Fruit fly (Drosophila melanogaster) S2 (cell line): Measurements from ENCODE around the gene GstD10.

Experiments
- CG8478 ChIP-seq: fragments of >200 bp; optimal IDR thresholded peaks from 2 replicates; lab custom pipeline; 2018
- CTCF ChIP-seq, 2 experiments: fragments of >200 bp; optimal IDR thresholded peaks; 2 replicates each; lab custom pipeline; 2018

The GstD10 gene

DNA sequence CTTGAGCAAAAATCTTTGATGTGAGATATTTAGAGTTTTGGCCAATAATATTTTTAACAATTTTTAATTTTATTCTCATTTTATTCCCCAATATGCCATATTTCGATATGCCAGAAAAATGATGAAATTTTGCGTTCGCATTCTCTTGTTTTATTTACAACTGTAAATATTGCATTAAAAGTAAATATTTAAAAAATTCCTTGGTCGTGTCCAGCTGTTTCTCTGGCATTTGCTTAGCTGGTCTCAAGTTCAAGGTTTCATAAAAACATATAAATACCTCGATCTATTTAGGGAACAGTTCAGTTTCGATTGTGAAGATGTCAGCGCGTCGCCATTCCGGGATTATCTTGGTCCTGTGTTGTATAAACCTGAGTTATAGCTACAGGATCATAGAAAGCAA is 24.2 kb downstream of the GstD10 start, which contains the start of gene Sgsf:
Gene Sgsf, plus strand, starts transcription at position 301 of the 400 bp plus-strand sequence.
- TF ChIP-seq CTCF (optimal IDR thresholded peaks at IDR 0.05; lab: Kevin White, UChicago) (no peak), CG8478 (lab: Kevin White, UChicago) (no peak)

DNA sequence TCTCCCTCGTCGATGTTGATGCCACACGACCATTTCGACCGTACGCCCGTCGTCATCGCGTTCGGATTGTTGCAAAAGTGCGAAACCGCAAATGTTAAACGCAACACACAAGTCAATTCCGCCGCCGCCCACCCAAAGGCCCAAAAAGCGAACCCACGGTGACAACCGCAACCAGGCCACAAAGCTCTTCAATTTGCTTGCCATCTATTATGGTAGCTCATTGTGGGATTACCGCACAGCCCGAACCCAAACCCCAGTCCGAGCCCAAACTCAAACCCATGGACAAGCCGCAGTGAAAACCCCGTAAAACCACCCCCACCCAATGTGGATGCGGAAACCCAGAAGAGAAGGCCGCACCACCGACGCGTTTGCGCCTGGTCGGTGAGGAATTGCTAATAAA is 35.7 kb downstream of the GstD10 start:
- TF ChIP-seq CG8478 (lab: Kevin White, UChicago) (no peak), CTCF (optimal IDR thresholded peaks at IDR 0.05; lab: Kevin White, UChicago) (no peak)

DNA sequence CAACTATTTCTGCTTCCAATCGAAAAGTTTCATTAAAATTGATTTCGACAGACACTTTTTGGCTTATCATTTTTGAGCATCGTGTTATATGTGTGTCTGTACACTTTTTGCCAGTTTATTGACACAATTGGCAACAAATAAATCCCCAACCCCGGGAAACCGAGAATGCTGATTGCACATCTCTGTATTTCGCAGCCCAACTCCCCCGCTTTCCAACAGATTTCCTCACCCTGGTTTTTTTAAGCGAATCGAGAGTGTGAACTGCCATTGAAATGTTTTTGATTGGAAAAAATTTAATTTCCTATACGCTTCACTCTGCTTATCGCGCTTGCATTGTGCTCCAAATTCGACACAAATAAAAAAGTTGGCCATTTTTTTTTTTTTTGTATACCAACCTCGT is 38.7 kb downstream of the GstD10 start:
- TF ChIP-seq CTCF (optimal IDR thresholded peaks at IDR 0.05; lab: Kevin White, UChicago) = no peak
- TF ChIP-seq CG8478 (lab: Kevin White, UChicago) = no peak

DNA sequence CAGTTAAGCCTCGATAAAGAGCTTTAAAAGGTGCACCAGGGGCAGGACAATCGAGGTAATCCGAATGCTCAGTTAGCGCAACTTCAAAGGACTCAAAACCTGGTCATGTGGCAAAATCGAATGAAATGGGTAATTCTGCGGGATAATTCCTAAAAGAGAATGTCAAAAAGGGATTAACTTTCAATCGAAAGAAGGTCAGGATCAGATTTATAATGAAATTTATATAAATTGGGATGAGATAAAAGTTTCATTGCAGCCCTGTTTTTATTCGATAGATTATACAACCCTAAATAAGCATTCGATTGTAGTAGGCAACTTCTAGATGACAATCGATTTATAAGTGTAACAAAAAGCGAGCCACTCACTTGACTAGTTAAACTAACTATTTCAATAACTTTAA is 42.3 kb downstream of the GstD10 start, which contains the start of gene CG10013:
Gene CG10013, plus strand, starts transcription at position 301 of the 400 bp plus-strand sequence.
- no peak for TF ChIP-seq CTCF (optimal IDR thresholded peaks at IDR 0.05; lab: Kevin White, UChicago)
- no peak for TF ChIP-seq CG8478 (lab: Kevin White, UChicago)

DNA sequence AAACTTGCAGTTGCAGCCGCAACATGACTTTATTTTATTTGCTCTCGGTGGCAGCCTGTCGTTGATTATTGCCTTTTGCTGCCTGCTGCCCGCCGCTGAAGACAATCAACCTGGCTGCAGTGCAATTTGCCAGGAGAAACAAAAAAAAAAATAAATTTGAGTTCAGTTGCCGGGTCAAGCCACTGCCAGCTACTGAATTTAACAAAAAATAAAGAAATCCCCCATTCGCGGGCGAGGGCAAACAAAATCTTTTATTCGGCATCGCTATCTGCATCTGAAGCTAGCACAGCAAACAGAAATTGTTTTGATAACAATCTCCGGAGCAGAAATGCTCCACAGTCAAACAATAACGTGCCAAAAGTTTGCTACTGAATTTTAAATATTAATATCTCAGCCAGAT is 48.2 kb downstream of the GstD10 start:
- no peak for TF ChIP-seq CG8478 (lab: Kevin White, UChicago)
- TF ChIP-seq CTCF (optimal IDR thresholded peaks at IDR 0.05; lab: Kevin White, UChicago) = no peak

DNA sequence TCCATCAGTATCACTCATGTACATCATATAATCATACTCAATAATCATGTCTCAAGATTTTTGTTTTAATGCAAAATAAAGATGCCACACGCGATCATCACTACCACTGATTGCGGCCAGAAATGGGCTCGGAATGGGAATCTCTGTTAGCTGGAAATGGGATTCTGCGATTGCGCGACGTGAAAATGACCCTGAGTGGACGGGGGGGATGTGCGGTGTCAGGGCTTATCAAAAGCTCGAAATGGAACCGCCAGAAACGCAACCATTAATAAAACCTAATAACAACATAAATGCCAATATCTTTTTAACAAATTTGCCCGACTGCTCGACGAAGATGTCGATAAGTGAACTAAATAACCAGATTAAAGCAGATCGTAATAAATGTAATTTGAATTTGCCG is 49.1 kb downstream of the GstD10 start:
- TF ChIP-seq CG8478 (lab: Kevin White, UChicago) = no peak
- no peak for TF ChIP-seq CTCF (optimal IDR thresholded peaks at IDR 0.05; lab: Kevin White, UChicago)

DNA sequence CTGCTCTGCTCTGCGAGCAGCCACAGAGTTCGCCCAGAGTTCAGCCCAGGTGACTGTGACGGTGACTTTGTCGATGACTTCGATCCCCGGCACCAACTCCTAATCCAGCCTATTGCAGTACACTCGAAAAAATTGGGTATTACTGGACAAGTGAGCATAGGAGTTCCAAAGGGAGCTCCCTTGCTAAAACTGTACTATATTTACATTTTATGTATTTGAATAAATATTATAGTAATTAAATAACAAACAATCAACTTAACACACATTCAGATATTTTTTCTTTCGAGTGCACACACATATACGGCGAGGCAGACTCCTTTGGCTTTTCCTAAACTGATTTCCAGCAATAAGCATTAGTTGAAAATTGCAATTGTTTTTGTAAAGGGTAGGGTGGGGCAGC is 50.1 kb downstream of the GstD10 start:
- TF ChIP-seq CG8478 (lab: Kevin White, UChicago) = no peak
- TF ChIP-seq CTCF (optimal IDR thresholded peaks at IDR 0.05; lab: Kevin White, UChicago) = no peak
